Worm (Caenorhabditis elegans): ENCODE data around the gene nuaf-3.
"Not testable (repeated sequence)": the region's sequence is repeated elsewhere in the genome, so short reads cannot be mapped to it uniquely, and the experiment has no call there.

DNA sequence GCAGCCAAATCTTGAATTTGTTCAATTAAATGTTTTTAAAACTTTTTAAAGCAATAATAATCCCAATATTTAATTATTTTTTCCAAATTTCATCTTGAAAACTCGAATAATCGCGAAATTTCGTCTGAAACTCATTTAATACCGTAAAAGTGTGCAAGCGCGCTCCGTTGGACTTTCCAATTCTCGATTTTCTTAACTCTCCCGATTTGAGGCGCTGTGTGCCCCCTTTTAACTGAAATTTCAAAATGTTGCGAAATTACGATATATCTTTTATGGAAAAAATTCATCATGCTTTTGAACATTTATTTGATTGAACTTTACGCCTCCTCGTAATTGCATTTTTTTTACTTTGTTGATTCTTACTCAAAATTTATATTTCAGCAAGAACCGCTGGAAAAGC, 18.3 kb downstream of the nuaf-3 start, which contains the start of gene R07H5.11:
- TF ChIP-seq zag-1 (tag; optimal IDR thresholded peaks at IDR 0.05); aly-2 (tag; optimal IDR thresholded peaks at IDR 0.05); fos-1 (tag; optimal IDR thresholded peaks at IDR 0.05); daf-12 (tag; optimal IDR thresholded peaks at IDR 0.05); daf-16 (GFP tag; optimal IDR thresholded peaks at IDR 0.05); daf-16 (tag; optimal IDR thresholded peaks at IDR 0.05); nhr-11 (tag; optimal IDR thresholded peaks at IDR 0.05); dve-1 (tag; optimal IDR thresholded peaks at IDR 0.05; ENCODE audit: insufficient read depth): not testable (repeated sequence)
